Fruit fly (Drosophila melanogaster) whole organism, embryonic: Measurements from ENCODE around the gene CG5510.

Source experiments
- Awh ChIP-seq: fragments of 200-800 bp; sonication (Bioruptor generic); IDR thresholded peaks from 2 replicates; pipeline ENCODE4, ENCODE4 v1.3.6; 2022; ENCODE audit warnings: missing biosample characterization, missing genetic modification characterization
- Bdp1 ChIP-seq: fragments of 200-800 bp; sonication (Bioruptor generic); optimal IDR thresholded peaks from 3 replicates; lab custom pipeline; 2016; ENCODE audit warnings: missing biosample characterization, missing genetic modification characterization
- CG11695 ChIP-seq: fragments of 200-800 bp; sonication (Bioruptor generic); IDR thresholded peaks from 3 replicates; pipeline ENCODE4 v1.3.6; 2022; ENCODE audit warnings: missing biosample characterization, missing genetic modification characterization
- CG12071 ChIP-seq: fragments of 200-800 bp; sonication (Bioruptor generic); optimal IDR thresholded peaks from 3 replicates; lab custom pipeline; 2018; ENCODE audit warnings: missing biosample characterization, mild to moderate bottlenecking, missing genetic modification characterization
- CG12155 ChIP-seq: fragments of 200-800 bp; sonication (Bioruptor generic); optimal IDR thresholded peaks from 3 replicates; lab custom pipeline; 2016; ENCODE audit warnings: missing biosample characterization, missing genetic modification characterization
- CG12659 ChIP-seq: fragments of 200-800 bp; sonication (Bioruptor generic); optimal IDR thresholded peaks from 3 replicates; lab custom pipeline; 2017; ENCODE audit warnings: mild to moderate bottlenecking, missing biosample characterization, missing genetic modification reagents, missing genetic modification characterization
- CG14050 ChIP-seq: fragments of 200-800 bp; sonication (Bioruptor generic); IDR thresholded peaks from 3 replicates; pipeline ENCODE4 v1.3.6; 2022; ENCODE audit warnings: missing biosample characterization, missing genetic modification characterization
- CG1603 ChIP-seq: fragments of 200-800 bp; sonication (Bioruptor generic); optimal IDR thresholded peaks from 2 replicates; lab custom pipeline; 2019; ENCODE audit warnings: missing biosample characterization, mild to moderate bottlenecking, missing genetic modification characterization, moderate library complexity
- CG17385 ChIP-seq: fragments of 200-800 bp; sonication (Bioruptor generic); optimal IDR thresholded peaks from 3 replicates; lab custom pipeline; 2018; ENCODE audit warnings: missing biosample characterization, mild to moderate bottlenecking, missing genetic modification characterization
- CG18476 ChIP-seq: fragments of 200-800 bp; sonication (Bioruptor generic); optimal IDR thresholded peaks from 2 replicates; lab custom pipeline; 2016; ENCODE audit warnings: missing biosample characterization, mild to moderate bottlenecking, missing genetic modification characterization
- CG2712 ChIP-seq: fragments of 200-800 bp; optimal IDR thresholded peaks from 3 replicates; lab custom pipeline; 2019; ENCODE audit warnings: missing biosample characterization, mild to moderate bottlenecking, missing genetic modification characterization, moderate library complexity
- CG30431 ChIP-seq: fragments of 200-800 bp; sonication (Bioruptor generic); optimal IDR thresholded peaks from 2 replicates; lab custom pipeline; 2017; ENCODE audit warnings: missing biosample characterization, missing genetic modification characterization
- CG34422 ChIP-seq: fragments of 200-800 bp; sonication (Bioruptor generic); IDR thresholded peaks from 3 replicates; pipeline ENCODE4 v1.3.6; 2022; ENCODE audit warnings: missing biosample characterization, missing genetic modification characterization
- CG4617 ChIP-seq: fragments of 200-800 bp; sonication (Bioruptor generic); optimal IDR thresholded peaks from 3 replicates; lab custom pipeline; 2016; ENCODE audit warnings: missing biosample characterization, missing genetic modification characterization, borderline replicate concordance
- CG5245 ChIP-seq: fragments of 200-800 bp; sonication (Bioruptor generic); optimal IDR thresholded peaks from 3 replicates; lab custom pipeline; 2016; ENCODE audit warnings: missing biosample characterization, missing genetic modification characterization
- CG7987 ChIP-seq: fragments of 200-800 bp; sonication (Bioruptor generic); optimal IDR thresholded peaks from 2 replicates; lab custom pipeline; 2018; ENCODE audit warnings: missing biosample characterization, mild to moderate bottlenecking, missing genetic modification characterization, moderate library complexity
- CG8924 ChIP-seq: fragments of 200-800 bp; optimal IDR thresholded peaks from 3 replicates; lab custom pipeline; 2019; ENCODE audit warnings: missing biosample characterization, mild to moderate bottlenecking, missing genetic modification characterization, moderate library complexity
- CG9876 ChIP-seq: fragments of 200-800 bp; sonication (Bioruptor generic); optimal IDR thresholded peaks from 2 replicates; lab custom pipeline; 2016; ENCODE audit warnings: missing biosample characterization, missing genetic modification characterization
- Chrac-16 ChIP-seq: fragments of 200-800 bp; sonication (Bioruptor generic); optimal IDR thresholded peaks from 3 replicates; lab custom pipeline; 2016; ENCODE audit warnings: missing biosample characterization, missing genetic modification characterization
- Dip2 ChIP-seq: fragments of 200-800 bp; sonication (Bioruptor generic); IDR thresholded peaks from 2 replicates; pipeline ENCODE4 v1.3.6; 2022; ENCODE audit warnings: missing biosample characterization, missing genetic modification characterization
- ERR ChIP-seq: fragments of 200-800 bp; sonication (Bioruptor generic); optimal IDR thresholded peaks from 2 replicates; lab custom pipeline; 2016; ENCODE audit warnings: missing biosample characterization, missing genetic modification characterization
- Hey ChIP-seq: fragments of 200-800 bp; sonication (Bioruptor generic); optimal IDR thresholded peaks from 3 replicates; lab custom pipeline; 2018; ENCODE audit warnings: missing biosample characterization, mild to moderate bottlenecking, missing genetic modification characterization
- HmgZ ChIP-seq: fragments of 200-800 bp; sonication (Bioruptor generic); optimal IDR thresholded peaks from 2 replicates; lab custom pipeline; 2018; ENCODE audit warnings: missing biosample characterization, mild to moderate bottlenecking, missing genetic modification characterization
- Hr39 ChIP-seq: fragments of >200 bp; optimal IDR thresholded peaks from 2 replicates; lab custom pipeline; 2017
- Hsf ChIP-seq: fragments of 200-800 bp; sonication (Bioruptor generic); optimal IDR thresholded peaks from 3 replicates; lab custom pipeline; 2016; ENCODE audit warnings: missing biosample characterization, missing genetic modification characterization
- Jarid2 ChIP-seq: fragments of 200-800 bp; sonication (Bioruptor generic); optimal IDR thresholded peaks from 3 replicates; lab custom pipeline; 2017; ENCODE audit warnings: mild to moderate bottlenecking, missing biosample characterization, missing genetic modification reagents, missing genetic modification characterization
- Lhr ChIP-seq: fragments of 200-800 bp; sonication (Bioruptor generic); optimal IDR thresholded peaks from 3 replicates; lab custom pipeline; 2017; ENCODE audit warnings: mild to moderate bottlenecking, missing biosample characterization, missing genetic modification reagents, missing genetic modification characterization
- Myb ChIP-seq: fragments of 200-800 bp; sonication (Bioruptor generic); optimal IDR thresholded peaks from 2 replicates; lab custom pipeline; 2016; ENCODE audit warnings: missing biosample characterization, missing genetic modification characterization
- NfI ChIP-seq: fragments of 200-800 bp; sonication (Bioruptor generic); optimal IDR thresholded peaks from 3 replicates; lab custom pipeline; 2018; ENCODE audit warnings: missing biosample characterization, mild to moderate bottlenecking, missing genetic modification characterization, moderate library complexity
- Opbp ChIP-seq: fragments of 200-800 bp; sonication (Bioruptor generic); IDR thresholded peaks from 3 replicates; pipeline ENCODE4 v1.3.6; 2022; ENCODE audit warnings: missing biosample characterization, missing genetic modification characterization; ENCODE audit not compliant: partially characterized antibody
- TFAM ChIP-seq: fragments of 200-800 bp; sonication (Bioruptor generic); optimal IDR thresholded peaks from 2 replicates; lab custom pipeline; 2017; ENCODE audit warnings: missing biosample characterization, missing genetic modification characterization, inconsistent platforms
- ash1 ChIP-seq: fragments of 200-800 bp; sonication (Bioruptor generic); optimal IDR thresholded peaks from 2 replicates; lab custom pipeline; 2018; ENCODE audit warnings: missing biosample characterization, mild to moderate bottlenecking, missing genetic modification characterization
- bab2 ChIP-seq: fragments of 200-800 bp; sonication (Bioruptor generic); optimal IDR thresholded peaks from 2 replicates; lab custom pipeline; 2016; ENCODE audit warnings: missing biosample characterization, missing genetic modification characterization
- disco-r ChIP-seq: fragments of 200-800 bp; sonication (Bioruptor generic); optimal IDR thresholded peaks from 2 replicates; lab custom pipeline; 2016; ENCODE audit warnings: missing biosample characterization, missing genetic modification characterization
- esg ChIP-seq: fragments of 200-800 bp; sonication (Bioruptor generic); conservative IDR thresholded peaks from 2 replicates; pipeline ENCODE4 v1.3.6; 2022; ENCODE audit warnings: missing biosample characterization, missing genetic modification characterization
- ftz-f1 ChIP-seq: fragments of 200-800 bp; sonication (Bioruptor generic); optimal IDR thresholded peaks from 2 replicates; lab custom pipeline; 2016; ENCODE audit warnings: missing biosample characterization, missing genetic modification characterization
- jing ChIP-seq: fragments of 200-800 bp; sonication (Bioruptor generic); optimal IDR thresholded peaks from 2 replicates; lab custom pipeline; 2018; ENCODE audit warnings: missing biosample characterization, mild to moderate bottlenecking, missing genetic modification characterization
- kni ChIP-seq: fragments of 200-800 bp; sonication (Bioruptor generic); optimal IDR thresholded peaks from 3 replicates; lab custom pipeline; 2017; ENCODE audit warnings: mild to moderate bottlenecking, missing biosample characterization, missing genetic modification reagents, missing genetic modification characterization
- lilli ChIP-seq: fragments of 200-800 bp; sonication (Bioruptor generic); optimal IDR thresholded peaks from 3 replicates; lab custom pipeline; 2016; ENCODE audit warnings: missing biosample characterization, missing genetic modification characterization
- lov ChIP-seq, 2 experiments: fragments of 200-800 bp in 1 of 2; fragments of >200 bp in 1 of 2; sonication (Bioruptor generic) in 1 of 2; IDR thresholded peaks in 1 of 2; optimal IDR thresholded peaks in 1 of 2; 2 replicates in 1 of 2; 3 replicates in 1 of 2; pipeline versions ENCODE4 v1.3.6 to Lab custom; 2017 to 2022; ENCODE audit warnings: missing biosample characterization in 1 of 2, missing genetic modification characterization in 1 of 2
- pb ChIP-seq: fragments of 200-800 bp; sonication (Bioruptor generic); optimal IDR thresholded peaks from 3 replicates; lab custom pipeline; 2016; ENCODE audit warnings: missing biosample characterization, missing genetic modification characterization
- pita ChIP-seq: fragments of 200-800 bp; sonication (Bioruptor generic); optimal IDR thresholded peaks from 2 replicates; lab custom pipeline; 2017; ENCODE audit warnings: missing biosample characterization, mild to moderate bottlenecking, missing genetic modification characterization
- pzg ChIP-seq: fragments of 200-800 bp; sonication (Bioruptor generic); optimal IDR thresholded peaks from 3 replicates; lab custom pipeline; 2018; ENCODE audit warnings: missing biosample characterization, mild to moderate bottlenecking, missing genetic modification characterization, moderate library complexity
- sens ChIP-seq: fragments of 200-800 bp; sonication (Bioruptor generic); peaks from one replicate; lab custom pipeline; 2016; ENCODE audit warnings: missing biosample characterization, missing genetic modification characterization
- sna ChIP-seq: fragments of 200-800 bp; sonication (Bioruptor generic); IDR thresholded peaks from 2 replicates; pipeline ENCODE4 v1.3.6; 2022; ENCODE audit warnings: missing biosample characterization, missing genetic modification characterization; ENCODE audit not compliant: partially characterized antibody
- tll ChIP-seq, 2 experiments: fragments of 200-800 bp in 1 of 2; fragments of >200 bp in 1 of 2; sonication (Bioruptor generic) in 1 of 2; optimal IDR thresholded peaks; 2 replicates each; lab custom pipeline; 2017 to 2019; ENCODE audit warnings: missing biosample characterization in 2 of 2, missing genetic modification characterization in 2 of 2, mild to moderate bottlenecking in 1 of 2, moderate library complexity in 1 of 2
- toy ChIP-seq: fragments of 200-800 bp; sonication (Bioruptor generic); IDR thresholded peaks from 2 replicates; pipeline ENCODE4 v1.3.6; 2022; ENCODE audit warnings: missing biosample characterization, missing genetic modification characterization
- unpg ChIP-seq: fragments of 200-800 bp; sonication (Bioruptor generic); optimal IDR thresholded peaks from 3 replicates; lab custom pipeline; 2018; ENCODE audit warnings: missing biosample characterization, mild to moderate bottlenecking, missing genetic modification characterization, moderate library complexity
- vfl ChIP-seq: fragments of 200-800 bp; sonication (Bioruptor generic); optimal IDR thresholded peaks from 2 replicates; lab custom pipeline; 2016; ENCODE audit warnings: missing biosample characterization, missing genetic modification characterization
- z ChIP-seq: fragments of 200-800 bp; sonication (Bioruptor generic); IDR thresholded peaks from 3 replicates; pipeline ENCODE4 v1.3.6; 2022; ENCODE audit warnings: missing biosample characterization, missing genetic modification characterization
- zf30C ChIP-seq: fragments of 200-800 bp; sonication (Bioruptor generic); optimal IDR thresholded peaks from 3 replicates; lab custom pipeline; 2018; ENCODE audit warnings: missing biosample characterization, mild to moderate bottlenecking, missing genetic modification characterization

Gene CG5510

dm6 chr3R:24148838-24149237 is 20.5 kb downstream of the CG5510 start, which contains the start of gene Slimp (continued):
- TF ChIP-seq CG34422 (peak; percentile 49; the same call in 1 of the 3 replicates), zf30C (GFP tag; lab: Kevin White, UChicago) (no peak), pzg (GFP tag; lab: Kevin White, UChicago) (peak; percentile 34), disco-r (GFP tag; lab: Kevin White, UChicago) (no peak), pb (GFP tag; lab: Kevin White, UChicago) (no peak), vfl (no peak), CG12071 (GFP tag; lab: Kevin White, UChicago) (no peak), CG12659 (GFP tag; lab: Kevin White, UChicago) (peak; percentile 14), CG18476 (GFP tag; lab: Kevin White, UChicago) (no peak), Chrac-16 (GFP tag; lab: Kevin White, UChicago) (peak; percentile 17), kni (no peak), CG1603 (tag; lab: Kevin White, UChicago) (no peak), Myb (GFP tag; lab: Kevin White, UChicago) (no peak), Jarid2 (GFP tag; lab: Kevin White, UChicago) (no peak), ash1 (no peak), Dip2 (GFP tag; lab: Robert Waterston, UW) (no peak), jing (GFP tag; lab: Kevin White, UChicago) (no peak), unpg (GFP tag; lab: Kevin White, UChicago) (peak; percentile 11), CG8924 (tag; lab: Kevin White, UChicago) (no peak), HmgZ (peak; percentile 9), pita (no peak), CG5245 (no peak), TFAM (GFP tag; lab: Kevin White, UChicago) (no peak), CG4617 (peak; percentile 11), CG12155 (GFP tag; lab: Kevin White, UChicago) (peak; percentile 5), Lhr (GFP tag; lab: Kevin White, UChicago) (no peak), esg (GFP tag; lab: Robert Waterston, UW) (no peak), CG11695 (GFP tag; lab: Robert Waterston, UW) (0 out of 3 replicates have a peak, but pooled peaks have one; percentile 20), sna (GFP tag; lab: Robert Waterston, UW) (peak; percentile 20; the same call in 1 of the 2 replicates), toy (no peak), CG9876 (GFP tag; lab: Kevin White, UChicago) (no peak), CG14050 (GFP tag; lab: Robert Waterston, UW) (no peak), CG2712 (tag; lab: Kevin White, UChicago) (peak; percentile 48), ftz-f1 (GFP tag; lab: Kevin White, UChicago) (no peak), tll (GFP tag; optimal IDR thresholded peaks at IDR 0.05; lab: Kevin White, UChicago) (no peak), Hsf (peak; percentile 7), ERR (GFP tag; lab: Kevin White, UChicago) (no peak), Hr39 (lab: Kevin White, UChicago) (no peak), bab2 (GFP tag; lab: Kevin White, UChicago) (no peak), Hey (tag; lab: Kevin White, UChicago) (no peak), CG30431 (GFP tag; lab: Kevin White, UChicago) (no peak), Opbp (GFP tag; lab: Robert Waterston, UW) (0 out of 3 replicates have a peak, but pooled peaks have one; percentile 46), lov (optimal IDR thresholded peaks at IDR 0.05; lab: Kevin White, UChicago) (no peak), lov (GFP tag; IDR thresholded peaks at IDR 0.05; lab: Robert Waterston, UW) (no peak), sens (GFP tag; lab: Kevin White, UChicago) (peak; percentile 82), CG17385 (GFP tag; lab: Kevin White, UChicago) (peak; percentile 8), Awh (GFP tag; lab: Robert Waterston, UW) (no peak), z (GFP tag; lab: Robert Waterston, UW) (no peak), NfI (GFP tag; lab: Kevin White, UChicago) (no peak), lilli (peak; percentile 25), CG7987 (GFP tag; lab: Kevin White, UChicago) (no peak), Bdp1 (GFP tag; lab: Kevin White, UChicago) (no peak)
